Worm (Caenorhabditis elegans) whole organism, early embryonic: ENCODE data around the gene cest-34.
A peak's percentile ranks its signal among the peaks of the same experiment; 100 is the strongest.

Experiments used
- B0310.2 ChIP-seq: sonication (generic microtip); optimal IDR thresholded peaks from 2 replicates; lab custom pipeline; 2016; ENCODE audit warnings: mild to moderate bottlenecking, missing genetic modification characterization, missing compliant biosample characterization
- F13C5.2 ChIP-seq: sonication (generic microtip); optimal IDR thresholded peaks from 2 replicates; lab custom pipeline; 2017; ENCODE audit warnings: mild to moderate bottlenecking, missing genetic modification characterization, inconsistent platforms, missing compliant biosample characterization
- aly-1 ChIP-seq: sonication (generic microtip); optimal IDR thresholded peaks from 2 replicates; lab custom pipeline; 2016; ENCODE audit warnings: missing genetic modification characterization, missing compliant biosample characterization
- ama-1 ChIP-seq: fragments of 150-350 bp; optimal IDR thresholded peaks from 2 replicates; lab custom pipeline; 2014
- ceh-13 ChIP-seq: fragments of 200-800 bp; sonication (Bioruptor generic); optimal IDR thresholded peaks from 2 replicates; lab custom pipeline; 2018; ENCODE audit warnings: mild to moderate bottlenecking, missing genetic modification characterization, missing compliant biosample characterization
- ceh-36 ChIP-seq: sonication (generic microtip); optimal IDR thresholded peaks from 2 replicates; lab custom pipeline; 2016; ENCODE audit warnings: missing genetic modification characterization, inconsistent platforms, missing compliant biosample characterization
- ets-7 ChIP-seq: sonication (generic microtip); optimal IDR thresholded peaks from 2 replicates; lab custom pipeline; 2016; ENCODE audit warnings: missing genotype, missing genetic modification characterization, missing compliant biosample characterization
- flt-1 ChIP-seq: fragments of 200-800 bp; sonication (Bioruptor generic); IDR thresholded peaks from 2 replicates; pipeline ENCODE4 v1.3.6; 2022; ENCODE audit warnings: missing genetic modification characterization, missing compliant biosample characterization
- hmbx-1 ChIP-seq: sonication (generic microtip); optimal IDR thresholded peaks from 2 replicates; lab custom pipeline; 2016; ENCODE audit warnings: mild to moderate bottlenecking, missing genetic modification characterization, missing compliant biosample characterization
- hmg-4 ChIP-seq: fragments of 200-800 bp; sonication (Bioruptor generic); optimal IDR thresholded peaks from 2 replicates; lab custom pipeline; 2018; ENCODE audit warnings: mild to moderate bottlenecking, missing genetic modification characterization, missing compliant biosample characterization
- hnd-1 ChIP-seq: sonication (generic microtip); optimal IDR thresholded peaks from 2 replicates; lab custom pipeline; 2016; ENCODE audit warnings: missing genetic modification characterization, missing compliant biosample characterization
- pes-1 ChIP-seq: fragments of 200-800 bp; sonication (Bioruptor generic); IDR thresholded peaks from 2 replicates; pipeline ENCODE4 v1.3.6; 2022; ENCODE audit warnings: missing genetic modification reagents, missing genetic modification characterization, missing compliant biosample characterization
- scrt-1 ChIP-seq: fragments of 200-800 bp; sonication (Bioruptor generic); IDR thresholded peaks from 2 replicates; pipeline ENCODE4 v1.3.6; 2022; ENCODE audit warnings: missing genetic modification characterization, missing compliant biosample characterization
- sea-1 ChIP-seq: fragments of 200-800 bp; sonication (Bioruptor generic); conservative IDR thresholded peaks from 2 replicates; pipeline ENCODE4 v1.3.6; 2022; ENCODE audit warnings: missing genetic modification characterization, missing compliant biosample characterization
- tbx-11 ChIP-seq: fragments of 200-800 bp; sonication (Bioruptor generic); IDR thresholded peaks from 2 replicates; pipeline ENCODE4 v1.3.6; 2022; ENCODE audit warnings: missing genetic modification characterization, missing compliant biosample characterization
- tbx-37 ChIP-seq: fragments of 200-800 bp; sonication (Bioruptor generic); conservative IDR thresholded peaks from 2 replicates; pipeline ENCODE4 v1.3.6; 2022; ENCODE audit warnings: missing genetic modification reagents, missing genetic modification characterization, missing compliant biosample characterization
- tra-4 ChIP-seq: sonication (generic microtip); optimal IDR thresholded peaks from 2 replicates; lab custom pipeline; 2017; ENCODE audit warnings: missing genetic modification characterization, missing compliant biosample characterization

Gene cest-34

ce11 chrV:6709050-6709683 is 32.6 kb downstream of the cest-34 start, which contains the start of gene dlst-1:
dlst-1 (minus strand) TSS chrV:6709101.
- no peak for TF ChIP-seq tbx-37
- TF ChIP-seq hmg-4 (GFP tag; lab: Kevin White, UChicago), result peak; percentile 66
- TF ChIP-seq hnd-1 (tag; lab: Kevin White, UChicago), result peak; percentile 19
- TF ChIP-seq sea-1 (GFP tag; lab: Robert Waterston, UW), result peak; percentile 51; the same call in 1 of the 2 replicates
- peak; percentile 46; the same call in 1 of the 2 replicates for TF ChIP-seq flt-1
- TF ChIP-seq F13C5.2, result peak; percentile 87
- TF ChIP-seq scrt-1, result 0 out of 2 replicates have a peak, but pooled peaks have one; percentile 50
- TF ChIP-seq ceh-13 (GFP tag; lab: Kevin White, UChicago), result peak; percentile 21
- TF ChIP-seq hmbx-1 (tag; lab: Kevin White, UChicago), result peak; percentile 5
- TF ChIP-seq ets-7 (tag; lab: Kevin White, UChicago), result no peak
- no peak for TF ChIP-seq tra-4 (tag; lab: Kevin White, UChicago)
- TF ChIP-seq ceh-36, result peak; percentile 49
- TF ChIP-seq aly-1 (tag; lab: Kevin White, UChicago), result peak; percentile 52
- TF ChIP-seq tbx-11 (GFP tag; lab: Robert Waterston, UW), result peak; percentile 71
- TF ChIP-seq ama-1 (lab: Kevin White, UChicago), result no peak
- TF ChIP-seq B0310.2, result peak; percentile 23
- TF ChIP-seq pes-1, result peak; percentile 70; the same call in 1 of the 2 replicates

ce11 chrV:6710462-6710861 is 33.9 kb downstream of the cest-34 start, which contains the start of gene sna-1:
sna-1 (minus strand) TSS chrV:6710679.
- TF ChIP-seq sea-1 (GFP tag; lab: Robert Waterston, UW) (no peak), scrt-1 (no peak), hmg-4 (GFP tag; lab: Kevin White, UChicago) (no peak), flt-1 (no peak), F13C5.2 (no peak), pes-1 (no peak), ceh-36 (no peak), aly-1 (tag; lab: Kevin White, UChicago) (no peak)

DNA sequence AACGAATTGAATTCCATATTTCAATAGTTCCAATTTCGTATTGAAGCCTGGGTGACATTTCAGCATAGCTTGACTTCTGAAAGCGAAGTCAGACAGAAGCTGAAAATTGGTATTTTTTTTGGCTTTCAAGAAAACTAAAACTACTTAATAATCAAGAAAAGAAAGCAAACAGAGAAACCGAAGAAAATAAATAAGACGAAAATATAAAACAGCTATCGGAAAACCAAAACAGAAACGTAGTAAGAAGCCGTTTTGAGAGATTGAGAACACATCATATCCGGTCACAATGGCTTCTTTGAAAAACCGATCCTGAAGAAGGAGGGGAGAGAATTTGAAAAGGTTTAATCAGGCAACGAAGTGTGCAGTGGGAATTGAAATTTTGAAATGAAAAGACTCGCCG is 41.6 kb downstream of the cest-34 start, which contains the start of gene srg-30:
TSS of gene srg-30 (minus strand) at position 101 of the 400 bp plus-strand sequence.
- TF ChIP-seq F13C5.2, result no peak
- no peak for TF ChIP-seq flt-1
- no peak for TF ChIP-seq B0310.2
- no peak for TF ChIP-seq ets-7 (tag; lab: Kevin White, UChicago)
- TF ChIP-seq tbx-37, result no peak
- TF ChIP-seq pes-1, result no peak
- no peak for TF ChIP-seq sea-1 (GFP tag; lab: Robert Waterston, UW)
- TF ChIP-seq aly-1 (tag; lab: Kevin White, UChicago), result no peak
- TF ChIP-seq hmg-4 (GFP tag; lab: Kevin White, UChicago), result no peak
- TF ChIP-seq ceh-13 (GFP tag; lab: Kevin White, UChicago), result no peak

- TF ChIP-seq scrt-1, result no peak
- no peak for TF ChIP-seq tra-4 (tag; lab: Kevin White, UChicago)
- no peak for TF ChIP-seq ceh-13 (GFP tag; lab: Kevin White, UChicago)
- TF ChIP-seq pes-1, result no peak
- TF ChIP-seq hmbx-1 (tag; lab: Kevin White, UChicago), result no peak
- no peak for TF ChIP-seq ama-1 (lab: Kevin White, UChicago)
- no peak for TF ChIP-seq sea-1 (GFP tag; lab: Robert Waterston, UW)
- no peak for TF ChIP-seq flt-1
- no peak for TF ChIP-seq tbx-37
These were observed 45.8 kb downstream of the cest-34 start, which contains the start of gene ZC487.2 for ce11 chrV:6722378-6722777. ZC487.2 (minus strand) TSS chrV:6722478.

ce11 chrV:6726279-6726678 is 49.7 kb downstream of the cest-34 start:
- TF ChIP-seq tbx-37 (no peak), scrt-1 (no peak)

ce11 chrV:6727222-6727621 is 50.6 kb downstream of the cest-34 start, which contains the start of gene ZC487.1:
ZC487.1 (plus strand) TSS chrV:6727522.
- TF ChIP-seq tra-4 (tag; lab: Kevin White, UChicago), result no peak
- no peak for TF ChIP-seq tbx-37
- TF ChIP-seq ceh-13 (GFP tag; lab: Kevin White, UChicago), result no peak
- no peak for TF ChIP-seq ets-7 (tag; lab: Kevin White, UChicago)
- no peak for TF ChIP-seq hmbx-1 (tag; lab: Kevin White, UChicago)
- no peak for TF ChIP-seq B0310.2
- TF ChIP-seq sea-1 (GFP tag; lab: Robert Waterston, UW), result no peak
- TF ChIP-seq ama-1 (lab: Kevin White, UChicago), result no peak
- no peak for TF ChIP-seq aly-1 (tag; lab: Kevin White, UChicago)
- TF ChIP-seq pes-1, result no peak
- TF ChIP-seq flt-1, result no peak
- no peak for TF ChIP-seq hnd-1 (tag; lab: Kevin White, UChicago)
- TF ChIP-seq ceh-36, result no peak
- no peak for TF ChIP-seq tbx-11 (GFP tag; lab: Robert Waterston, UW)
- no peak for TF ChIP-seq F13C5.2
- TF ChIP-seq hmg-4 (GFP tag; lab: Kevin White, UChicago), result no peak
- TF ChIP-seq scrt-1, result no peak
